Fruit fly (Drosophila melanogaster) whole organism, embryonic: ENCODE measurements around the gene CG31019.

Source experiments
- CG12219 ChIP-seq: fragments of 200-800 bp; sonication (Bioruptor generic); optimal IDR thresholded peaks from 3 replicates; lab custom pipeline; 2018; ENCODE audit warnings: missing biosample characterization, mild to moderate bottlenecking, missing genetic modification characterization
- CG15479 ChIP-seq: fragments of 200-800 bp; sonication (Bioruptor generic); optimal IDR thresholded peaks from 3 replicates; lab custom pipeline; 2019; ENCODE audit warnings: missing biosample characterization, mild to moderate bottlenecking, missing genetic modification characterization, moderate library complexity
- CG15696 ChIP-seq: fragments of 200-800 bp; sonication (Bioruptor generic); optimal IDR thresholded peaks from 2 replicates; lab custom pipeline; 2019; ENCODE audit warnings: missing biosample characterization, mild to moderate bottlenecking, missing genetic modification characterization, moderate library complexity
- CG16815 ChIP-seq: fragments of 200-800 bp; sonication (Bioruptor generic); optimal IDR thresholded peaks from 3 replicates; lab custom pipeline; 2017; ENCODE audit warnings: missing biosample characterization, mild to moderate bottlenecking, missing genetic modification characterization
- CG2129 ChIP-seq: fragments of 200-800 bp; sonication (Bioruptor generic); IDR thresholded peaks from 2 replicates; pipeline ENCODE4 v1.3.6; 2022; ENCODE audit warnings: missing biosample characterization, missing genetic modification characterization; ENCODE audit not compliant: partially characterized antibody
- CG2678 ChIP-seq: fragments of 200-800 bp; sonication (Bioruptor generic); optimal IDR thresholded peaks from 3 replicates; lab custom pipeline; 2019; ENCODE audit warnings: missing biosample characterization, mild to moderate bottlenecking, missing genetic modification characterization, moderate library complexity
- CG32532 ChIP-seq: fragments of 200-800 bp; sonication (Bioruptor generic); IDR thresholded peaks from 2 replicates; pipeline ENCODE4 v1.3.6; 2022; ENCODE audit warnings: missing biosample characterization, missing genetic modification characterization
- CG4360 ChIP-seq: fragments of 200-800 bp; sonication (Bioruptor generic); IDR thresholded peaks from 2 replicates; pipeline ENCODE4 v1.3.6; 2022; ENCODE audit warnings: missing biosample characterization, missing genetic modification characterization
- CG7963 ChIP-seq: fragments of 200-800 bp; sonication (Bioruptor generic); IDR thresholded peaks from 3 replicates; pipeline ENCODE4 v1.3.6; 2022; ENCODE audit warnings: missing biosample characterization, missing genetic modification characterization; ENCODE audit not compliant: partially characterized antibody
- CG8944 ChIP-seq: fragments of 200-800 bp; sonication (Bioruptor generic); optimal IDR thresholded peaks from 3 replicates; lab custom pipeline; 2016; ENCODE audit warnings: missing biosample characterization, missing genetic modification characterization
- CG9437 ChIP-seq: fragments of 200-800 bp; sonication (Bioruptor generic); optimal IDR thresholded peaks from 2 replicates; lab custom pipeline; 2018; ENCODE audit warnings: missing biosample characterization, mild to moderate bottlenecking, missing genetic modification characterization
- E2f1 ChIP-seq: fragments of 200-800 bp; sonication (Bioruptor generic); IDR thresholded peaks from 2 replicates; pipeline ENCODE4 v1.3.6; 2022; ENCODE audit warnings: missing biosample characterization, missing genetic modification characterization
- GATAe ChIP-seq: fragments of 200-800 bp; sonication (Bioruptor generic); conservative IDR thresholded peaks from 2 replicates; pipeline ENCODE4 v1.3.6; 2022; ENCODE audit warnings: missing biosample characterization, missing genetic modification characterization
- HLH4C ChIP-seq: fragments of 200-800 bp; sonication (Bioruptor generic); IDR thresholded peaks from 3 replicates; pipeline ENCODE4 v1.3.6; 2022; ENCODE audit warnings: missing biosample characterization, missing genetic modification characterization; ENCODE audit not compliant: partially characterized antibody
- Hand ChIP-seq: fragments of 200-800 bp; sonication (Bioruptor generic); optimal IDR thresholded peaks from 2 replicates; lab custom pipeline; 2017; ENCODE audit warnings: mild to moderate bottlenecking, missing biosample characterization, missing genetic modification reagents, missing genetic modification characterization
- HmgD ChIP-seq: fragments of 200-800 bp; sonication (Bioruptor generic); optimal IDR thresholded peaks from 3 replicates; lab custom pipeline; 2016; ENCODE audit warnings: missing biosample characterization, missing genetic modification characterization
- Jarid2 ChIP-seq: fragments of 200-800 bp; sonication (Bioruptor generic); optimal IDR thresholded peaks from 3 replicates; lab custom pipeline; 2017; ENCODE audit warnings: mild to moderate bottlenecking, missing biosample characterization, missing genetic modification reagents, missing genetic modification characterization
- NC2β ChIP-seq: fragments of 200-800 bp; sonication (Bioruptor generic); optimal IDR thresholded peaks from 2 replicates; lab custom pipeline; 2016; ENCODE audit warnings: missing biosample characterization, missing genetic modification characterization
- Oaz ChIP-seq: fragments of 200-800 bp; sonication (Bioruptor generic); IDR thresholded peaks from 2 replicates; pipeline ENCODE4 v1.3.6; 2022; ENCODE audit warnings: missing biosample characterization, missing genetic modification characterization
- Spps ChIP-seq: fragments of 200-800 bp; sonication (Bioruptor generic); optimal IDR thresholded peaks from 2 replicates; lab custom pipeline; 2018; ENCODE audit warnings: missing biosample characterization, mild to moderate bottlenecking, missing genetic modification characterization
- Xbp1 ChIP-seq: fragments of 200-800 bp; sonication (Bioruptor generic); optimal IDR thresholded peaks from 3 replicates; lab custom pipeline; 2016; ENCODE audit warnings: missing biosample characterization, mild to moderate bottlenecking, missing genetic modification characterization
- ap ChIP-seq: fragments of 200-800 bp; sonication (Bioruptor generic); IDR thresholded peaks from 2 replicates; pipeline ENCODE4 v1.3.6; 2022; ENCODE audit warnings: missing biosample characterization, missing genetic modification characterization
- ato ChIP-seq: fragments of 200-800 bp; sonication (Bioruptor generic); IDR thresholded peaks from 2 replicates; pipeline ENCODE4 v1.3.6; 2022; ENCODE audit warnings: missing biosample characterization, missing genetic modification characterization; ENCODE audit not compliant: partially characterized antibody
- az2 ChIP-seq: fragments of 200-800 bp; sonication (Bioruptor generic); optimal IDR thresholded peaks from 3 replicates; lab custom pipeline; 2016; ENCODE audit warnings: missing biosample characterization, missing genetic modification characterization
- bbx ChIP-seq: fragments of 200-800 bp; sonication (Bioruptor generic); IDR thresholded peaks from 2 replicates; pipeline ENCODE4 v1.3.6; 2022; ENCODE audit warnings: missing biosample characterization, missing genetic modification characterization; ENCODE audit not compliant: partially characterized antibody
- bsh ChIP-seq, 2 experiments: fragments of 200-800 bp; sonication (Bioruptor generic); optimal IDR thresholded peaks; 2 replicates each; lab custom pipeline; 2017 to 2018; ENCODE audit warnings: mild to moderate bottlenecking in 2 of 2, missing biosample characterization in 2 of 2, missing genetic modification characterization in 2 of 2, moderate library complexity in 1 of 2
- cg ChIP-seq: fragments of 200-800 bp; sonication (Bioruptor generic); optimal IDR thresholded peaks from 3 replicates; lab custom pipeline; 2019; ENCODE audit warnings: missing biosample characterization, mild to moderate bottlenecking, missing genetic modification characterization, moderate library complexity
- danr ChIP-seq: fragments of 200-800 bp; sonication (Bioruptor generic); IDR thresholded peaks from 2 replicates; pipeline ENCODE4 v1.3.6; 2022; ENCODE audit warnings: missing biosample characterization, missing genetic modification characterization
- dm ChIP-seq: fragments of 200-800 bp; sonication (Bioruptor generic); optimal IDR thresholded peaks from 3 replicates; lab custom pipeline; 2016; ENCODE audit warnings: missing biosample characterization, missing genetic modification characterization
- dmrt99B ChIP-seq: fragments of 200-800 bp; sonication (Bioruptor generic); optimal IDR thresholded peaks from 2 replicates; lab custom pipeline; 2018; ENCODE audit warnings: missing biosample characterization, mild to moderate bottlenecking, missing genetic modification characterization, moderate library complexity
- dysf ChIP-seq: fragments of 200-800 bp; sonication (Bioruptor generic); IDR thresholded peaks from 3 replicates; pipeline ENCODE4 v1.3.6; 2022; ENCODE audit warnings: missing biosample characterization, missing genetic modification characterization
- fu2 ChIP-seq: fragments of 200-800 bp; sonication (Bioruptor generic); optimal IDR thresholded peaks from 2 replicates; lab custom pipeline; 2016; ENCODE audit warnings: missing biosample characterization, missing genetic modification characterization
- gfzf ChIP-seq: fragments of 200-800 bp; sonication (Bioruptor generic); optimal IDR thresholded peaks from 2 replicates; lab custom pipeline; 2016; ENCODE audit warnings: missing biosample characterization, mild to moderate bottlenecking, missing genetic modification characterization, moderate library complexity
- gro ChIP-seq: fragments of 200-800 bp; sonication (Bioruptor generic); optimal IDR thresholded peaks from 2 replicates; lab custom pipeline; 2016; ENCODE audit warnings: missing biosample characterization, missing genetic modification characterization
- h ChIP-seq: fragments of >200 bp; optimal IDR thresholded peaks from 2 replicates; lab custom pipeline; 2017
- ind ChIP-seq: fragments of 200-800 bp; sonication (Bioruptor generic); optimal IDR thresholded peaks from 3 replicates; lab custom pipeline; 2016; ENCODE audit warnings: missing biosample characterization, missing genetic modification characterization
- lilli ChIP-seq: fragments of 200-800 bp; sonication (Bioruptor generic); optimal IDR thresholded peaks from 3 replicates; lab custom pipeline; 2016; ENCODE audit warnings: missing biosample characterization, missing genetic modification characterization
- luna ChIP-seq: fragments of 200-800 bp; sonication (Bioruptor generic); optimal IDR thresholded peaks from 2 replicates; lab custom pipeline; 2016; ENCODE audit warnings: missing biosample characterization, missing genetic modification characterization
- nerfin-1 ChIP-seq: fragments of 200-800 bp; sonication (Bioruptor generic); optimal IDR thresholded peaks from 3 replicates; lab custom pipeline; 2019; ENCODE audit warnings: missing biosample characterization, mild to moderate bottlenecking, missing genetic modification characterization, moderate library complexity
- otp ChIP-seq: fragments of 200-800 bp; sonication (Bioruptor generic); IDR thresholded peaks from 3 replicates; pipeline ENCODE4, ENCODE4 v1.3.6; 2022; ENCODE audit warnings: missing biosample characterization, missing genetic modification characterization
- rib ChIP-seq: fragments of 200-800 bp; sonication (Bioruptor generic); IDR thresholded peaks from 2 replicates; pipeline ENCODE4 v1.3.6; 2022; ENCODE audit warnings: missing biosample characterization, missing genetic modification characterization
- salm ChIP-seq: fragments of 200-800 bp; sonication (Bioruptor generic); optimal IDR thresholded peaks from 2 replicates; lab custom pipeline; 2018; ENCODE audit warnings: missing biosample characterization, mild to moderate bottlenecking, missing genetic modification characterization
- sima ChIP-seq: fragments of 200-800 bp; sonication (Bioruptor generic); optimal IDR thresholded peaks from 2 replicates; lab custom pipeline; 2016; ENCODE audit warnings: missing biosample characterization, missing genetic modification characterization
- tap ChIP-seq: fragments of 200-800 bp; optimal IDR thresholded peaks from 3 replicates; lab custom pipeline; 2019; ENCODE audit warnings: missing biosample characterization, mild to moderate bottlenecking, missing genetic modification characterization, moderate library complexity
- tup ChIP-seq: fragments of 200-800 bp; sonication (Bioruptor generic); optimal IDR thresholded peaks from 2 replicates; lab custom pipeline; 2016; ENCODE audit warnings: missing biosample characterization, mild to moderate bottlenecking, missing genetic modification characterization, moderate library complexity
- tx ChIP-seq: fragments of 200-800 bp; sonication (Bioruptor generic); optimal IDR thresholded peaks from 2 replicates; lab custom pipeline; 2016; ENCODE audit warnings: missing biosample characterization, missing genetic modification characterization
- vfl ChIP-seq: fragments of 200-800 bp; sonication (Bioruptor generic); optimal IDR thresholded peaks from 2 replicates; lab custom pipeline; 2016; ENCODE audit warnings: missing biosample characterization, missing genetic modification characterization
- z ChIP-seq: fragments of 200-800 bp; sonication (Bioruptor generic); IDR thresholded peaks from 3 replicates; pipeline ENCODE4 v1.3.6; 2022; ENCODE audit warnings: missing biosample characterization, missing genetic modification characterization
- zf30C ChIP-seq: fragments of 200-800 bp; sonication (Bioruptor generic); optimal IDR thresholded peaks from 3 replicates; lab custom pipeline; 2018; ENCODE audit warnings: missing biosample characterization, mild to moderate bottlenecking, missing genetic modification characterization
- zfh1 ChIP-seq: fragments of 200-800 bp; sonication (Bioruptor generic); IDR thresholded peaks from 3 replicates; pipeline ENCODE4 v1.3.6; 2022; ENCODE audit warnings: missing biosample characterization, missing genetic modification characterization

Gene CG31019

dm6 chr3R:30570554-30571141, 26.2 kb upstream of the CG31019 start (continued):
- peak; percentile 74 for TF ChIP-seq ind (GFP tag; lab: Kevin White, UChicago)
- no peak for TF ChIP-seq CG15479 (GFP tag; lab: Kevin White, UChicago)
- TF ChIP-seq CG9437 (GFP tag; lab: Kevin White, UChicago) = peak; percentile 65
- TF ChIP-seq cg (GFP tag; lab: Kevin White, UChicago) = no peak
- TF ChIP-seq danr = peak; percentile 41; the same call in 1 of the 2 replicates
- TF ChIP-seq ato = no peak
- TF ChIP-seq rib (GFP tag; lab: Robert Waterston, UW) = 0 out of 2 replicates have a peak, but pooled peaks have one; percentile 11
- peak; percentile 31 for TF ChIP-seq gro (GFP tag; lab: Kevin White, UChicago)
- peak; percentile 86 for TF ChIP-seq CG2678 (tag; lab: Kevin White, UChicago)
- TF ChIP-seq tap (tag; lab: Kevin White, UChicago) = peak; percentile 83
- no peak for TF ChIP-seq h (lab: Kevin White, UChicago)
- TF ChIP-seq dysf (GFP tag; lab: Robert Waterston, UW) = peak; percentile 84
- TF ChIP-seq fu2 (GFP tag; lab: Kevin White, UChicago) = peak; percentile 23
- peak; percentile 23 for TF ChIP-seq CG16815 (GFP tag; lab: Kevin White, UChicago)
- peak; percentile 78 for TF ChIP-seq ap (GFP tag; lab: Robert Waterston, UW)
- peak; percentile 75 for TF ChIP-seq E2f1
- no peak for TF ChIP-seq tup (GFP tag; lab: Kevin White, UChicago)
- no peak for TF ChIP-seq bbx
- TF ChIP-seq Xbp1 (GFP tag; lab: Kevin White, UChicago) = peak; percentile 82
- TF ChIP-seq z (GFP tag; lab: Robert Waterston, UW) = no peak
- TF ChIP-seq HLH4C = no peak
- no peak for TF ChIP-seq GATAe (GFP tag; lab: Robert Waterston, UW)
- peak; percentile 64; the same call in 1 of the 2 replicates for TF ChIP-seq CG32532
- no peak for TF ChIP-seq luna (GFP tag; lab: Kevin White, UChicago)
- no peak for TF ChIP-seq CG2129 (GFP tag; lab: Robert Waterston, UW)
- TF ChIP-seq Hand (GFP tag; lab: Kevin White, UChicago) = no peak
- TF ChIP-seq HmgD (GFP tag; lab: Kevin White, UChicago) = no peak
- TF ChIP-seq zf30C (GFP tag; lab: Kevin White, UChicago) = peak; percentile 77
- TF ChIP-seq bsh (GFP tag; optimal IDR thresholded peaks at IDR 0.05; lab: Kevin White, UChicago) = peak; percentile 69 to 93
- TF ChIP-seq nerfin-1 = no peak
- TF ChIP-seq CG7963 (GFP tag; lab: Robert Waterston, UW) = no peak
- TF ChIP-seq CG8944 (GFP tag; lab: Kevin White, UChicago) = peak; percentile 72
- TF ChIP-seq vfl (GFP tag; lab: Kevin White, UChicago) = no peak
- no peak for TF ChIP-seq gfzf (GFP tag; lab: Kevin White, UChicago)
- TF ChIP-seq CG12219 (GFP tag; lab: Kevin White, UChicago) = peak; percentile 82
- peak; percentile 84 for TF ChIP-seq zfh1 (GFP tag; lab: Robert Waterston, UW)
- TF ChIP-seq tx (GFP tag; lab: Kevin White, UChicago) = peak; percentile 34
- no peak for TF ChIP-seq Jarid2 (GFP tag; lab: Kevin White, UChicago)
- TF ChIP-seq dm (GFP tag; lab: Kevin White, UChicago) = no peak
- TF ChIP-seq Spps (tag; lab: Kevin White, UChicago) = peak; percentile 71
- TF ChIP-seq dmrt99B (tag; lab: Kevin White, UChicago) = peak; percentile 91
- TF ChIP-seq Oaz (GFP tag; lab: Robert Waterston, UW) = peak; percentile 72
- peak; percentile 79 for TF ChIP-seq salm
- peak; percentile 81 for TF ChIP-seq az2 (GFP tag; lab: Kevin White, UChicago)
- no peak for TF ChIP-seq sima (GFP tag; lab: Kevin White, UChicago)
- peak; percentile 61 for TF ChIP-seq lilli (GFP tag; lab: Kevin White, UChicago)
- peak; percentile 47 for TF ChIP-seq CG15696 (tag; lab: Kevin White, UChicago)
- TF ChIP-seq otp (GFP tag; lab: Robert Waterston, UW) = peak; percentile 78
- peak; percentile 62 for TF ChIP-seq NC2β
- peak; percentile 26; the same call in 1 of the 2 replicates for TF ChIP-seq CG4360 (GFP tag; lab: Robert Waterston, UW)
